Fruit fly (Drosophila melanogaster): ENCODE results near the gene Ac78C.

DNA sequence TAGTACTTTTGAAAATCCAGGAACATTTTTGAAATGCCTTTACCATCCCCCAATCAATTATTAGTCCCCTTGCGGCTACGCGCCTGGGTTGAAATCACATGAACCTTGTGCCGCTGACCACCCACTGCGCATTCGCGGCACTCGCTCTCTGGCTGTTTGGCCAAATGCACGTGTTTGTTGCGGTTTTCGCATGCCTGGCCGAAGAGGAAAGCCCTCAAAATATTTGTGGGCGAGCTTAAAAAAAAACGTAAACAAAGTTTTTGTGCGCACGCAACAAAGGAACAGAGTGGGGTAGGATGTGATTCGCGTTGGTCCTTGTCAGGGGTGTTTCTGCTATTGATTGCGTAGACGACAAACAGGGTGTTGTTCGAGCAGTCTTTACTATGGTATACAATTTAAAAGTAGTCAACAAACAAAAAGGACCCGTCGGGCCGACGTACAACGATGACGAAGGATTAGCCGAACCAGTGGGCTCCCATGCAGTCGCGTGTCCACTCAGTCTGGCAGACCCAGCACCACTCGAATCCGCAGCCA is 22.7 kb upstream of the Ac78C start:
- no peak for TF ChIP-seq CTCF (optimal IDR thresholded peaks at IDR 0.05)
- TF ChIP-seq CG8478 (optimal IDR thresholded peaks at IDR 0.05) = no peak

All from S2 (cell line).